Worm (Caenorhabditis elegans): ENCODE measurements around the gene herd-1.
A peak's percentile ranks its signal among the peaks of the same experiment; 100 is the strongest.

herd-1 gene

ce11 chrIII:12528029-12528428, 31.7 kb downstream of the herd-1 start (continued):
- TF ChIP-seq ztf-18 (tag; optimal IDR thresholded peaks at IDR 0.05), result no peak
- no peak for TF ChIP-seq hrde-1 (tag; optimal IDR thresholded peaks at IDR 0.05; ENCODE audit: borderline replicate concordance)
- no peak for TF ChIP-seq ceh-79 (tag; optimal IDR thresholded peaks at IDR 0.05)
- no peak for TF ChIP-seq nfya-1 (tag; optimal IDR thresholded peaks at IDR 0.05; ENCODE audit: borderline replicate concordance, insufficient read depth)
- TF ChIP-seq dpl-1 (GFP tag; optimal IDR thresholded peaks at IDR 0.05), result peak; percentile 47
- no peak for TF ChIP-seq lsy-27 (tag; optimal IDR thresholded peaks at IDR 0.05; ENCODE audit: borderline replicate concordance, insufficient read depth)
- no peak for TF ChIP-seq sdz-38 (tag; optimal IDR thresholded peaks at IDR 0.05)
- TF ChIP-seq gei-17 (GFP tag; optimal IDR thresholded peaks at IDR 0.05), result no peak
- no peak for TF ChIP-seq sea-2 (GFP tag; IDR thresholded peaks at IDR 0.05)
- TF ChIP-seq Y53F4B.3 (GFP tag; IDR thresholded peaks at IDR 0.05), result no peak

ce11 chrIII:12530501-12530900, 34.2 kb downstream of the herd-1 start:
- peak; percentile 60; the same call in 1 of the 2 replicates for TF ChIP-seq egrh-3 (GFP tag; IDR thresholded peaks at IDR 0.05)

- no peak for TF ChIP-seq tlf-1 (GFP tag; optimal IDR thresholded peaks at IDR 0.05)
- TF ChIP-seq rec-8 (tag; optimal IDR thresholded peaks at IDR 0.05), result no peak
- no peak for TF ChIP-seq ceh-91 (GFP tag; IDR thresholded peaks at IDR 0.05)
- peak in 1 of 3 experiments; percentile 33 for TF ChIP-seq lin-35 (GFP tag; optimal IDR thresholded peaks at IDR 0.05)
- TF ChIP-seq K12H6.12 (tag; optimal IDR thresholded peaks at IDR 0.05), result no peak
- TF ChIP-seq efl-1 (GFP tag; optimal IDR thresholded peaks at IDR 0.05), result no peak
Measured at ce11 chrIII:12533900-12534299, 37.6 kb downstream of the herd-1 start.

ce11 chrIII:12537239-12537845, 41.0 kb downstream of the herd-1 start:
- no peak for TF ChIP-seq F57A8.1 (GFP tag; optimal IDR thresholded peaks at IDR 0.05)
- TF ChIP-seq him-1 (tag; optimal IDR thresholded peaks at IDR 0.05), result peak; percentile 100

- TF ChIP-seq pha-4 (tag; optimal IDR thresholded peaks at IDR 0.05), result no peak
- no peak for TF ChIP-seq bed-2 (GFP tag; IDR thresholded peaks at IDR 0.05)
- TF ChIP-seq unc-130 (GFP tag; optimal IDR thresholded peaks at IDR 0.05), result no peak
- no peak for TF ChIP-seq Y95B8A.8 (GFP tag; IDR thresholded peaks at IDR 0.05)
- TF ChIP-seq nfyb-1 (GFP tag; IDR thresholded peaks at IDR 0.05), result peak; percentile 87
Measured at ce11 chrIII:12540411-12540810, 44.1 kb downstream of the herd-1 start.

ce11 chrIII:12541519-12541918, 45.2 kb downstream of the herd-1 start:
- TF ChIP-seq dox-1 (GFP tag; IDR thresholded peaks at IDR 0.05), result peak; percentile 54
- 0 out of 2 replicates have a peak, but pooled peaks have one; percentile 22 for TF ChIP-seq K11D2.4 (GFP tag; IDR thresholded peaks at IDR 0.05)
- TF ChIP-seq F37B4.10 (GFP tag; IDR thresholded peaks at IDR 0.05), result peak; percentile 80; the same call in 1 of the 2 replicates

ce11 chrIII:12542656-12543055, 46.3 kb downstream of the herd-1 start:
- TF ChIP-seq zim-3 (tag; optimal IDR thresholded peaks at IDR 0.05) (no peak), lsl-1 (GFP tag; optimal IDR thresholded peaks at IDR 0.05) (no peak), madf-6 (GFP tag; IDR thresholded peaks at IDR 0.05) (no peak), sea-2 (GFP tag; IDR thresholded peaks at IDR 0.05) (no peak), ztf-25 (GFP tag; IDR thresholded peaks at IDR 0.05) (no peak), F33H1.4 (GFP tag; IDR thresholded peaks at IDR 0.05) (no peak), snpc-1.3 (tag; optimal IDR thresholded peaks at IDR 0.05; ENCODE audit: insufficient read depth) (no peak), B0336.3 (GFP tag; IDR thresholded peaks at IDR 0.05) (no peak), attf-3 (GFP tag; conservative IDR thresholded peaks at IDR 0.05) (no peak), F49E8.2 (tag; optimal IDR thresholded peaks at IDR 0.05; ENCODE audit: insufficient read depth) (no peak), hmg-1.2 (GFP tag; IDR thresholded peaks at IDR 0.05) (no peak), lin-35 (GFP tag; optimal IDR thresholded peaks at IDR 0.05) (no peak), madf-10 (tag; optimal IDR thresholded peaks at IDR 0.05) (no peak)
